Worm (Caenorhabditis elegans) whole organism, young adult: ENCODE measurements around the gene K11H3.3.
A peak's percentile ranks its signal among the peaks of the same experiment; 100 is the strongest.

ENCODE experiments used
- pha-4 ChIP-seq: fragments of 150-350 bp; sonication (generic microtip); optimal IDR thresholded peaks from 2 replicates; lab custom pipeline; 2014; ENCODE audit warnings: missing biosample characterization, missing genetic modification reagents, missing genetic modification characterization
- snpc-1.3 ChIP-seq: sonication (generic microtip); optimal IDR thresholded peaks from 2 replicates; lab custom pipeline; 2017; ENCODE audit warnings: missing genetic modification characterization, mild to moderate bottlenecking, missing compliant biosample characterization, antibody characterized with exemption, moderate library complexity, missing genotype, missing genetic modification reagents; ENCODE audit not compliant: insufficient read depth
- ztf-22 ChIP-seq: fragments of 200-800 bp; sonication (Bioruptor generic); optimal IDR thresholded peaks from 2 replicates; lab custom pipeline; 2018; ENCODE audit warnings: mild to moderate bottlenecking, missing genetic modification characterization, moderate library complexity, missing compliant biosample characterization

ce11 chrIII:9861470-9862342, 10.1 kb downstream of the K11H3.3 start:
- TF ChIP-seq pha-4 (tag; lab: Kevin White, UChicago) (no peak), snpc-1.3 (peak; percentile 53), ztf-22 (GFP tag; lab: Kevin White, UChicago) (no peak)
